Fruit fly (Drosophila melanogaster): ENCODE results near the gene Hsc20.

Hsc20 gene

DNA sequence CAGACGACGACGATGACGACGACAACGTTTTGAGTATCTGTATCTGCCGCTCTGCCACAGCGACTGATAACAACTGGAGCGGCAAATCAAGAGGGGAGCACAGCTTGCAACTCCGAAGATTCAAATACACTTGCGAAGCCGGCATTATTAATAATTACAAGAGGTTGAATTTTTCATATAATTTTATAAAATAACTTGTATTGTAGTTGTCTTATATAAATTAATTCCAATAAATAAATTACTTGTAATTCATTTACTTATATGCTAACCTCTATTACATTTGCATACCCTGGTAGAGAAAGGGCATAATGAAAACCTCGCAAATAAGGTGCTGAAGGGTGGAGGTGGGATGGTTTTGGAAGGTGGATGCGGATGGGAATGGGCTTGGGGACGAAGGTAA lies 28.8 kb upstream of the Hsc20 start:
- TF ChIP-seq noc (tag; optimal IDR thresholded peaks at IDR 0.05) = no peak

DNA sequence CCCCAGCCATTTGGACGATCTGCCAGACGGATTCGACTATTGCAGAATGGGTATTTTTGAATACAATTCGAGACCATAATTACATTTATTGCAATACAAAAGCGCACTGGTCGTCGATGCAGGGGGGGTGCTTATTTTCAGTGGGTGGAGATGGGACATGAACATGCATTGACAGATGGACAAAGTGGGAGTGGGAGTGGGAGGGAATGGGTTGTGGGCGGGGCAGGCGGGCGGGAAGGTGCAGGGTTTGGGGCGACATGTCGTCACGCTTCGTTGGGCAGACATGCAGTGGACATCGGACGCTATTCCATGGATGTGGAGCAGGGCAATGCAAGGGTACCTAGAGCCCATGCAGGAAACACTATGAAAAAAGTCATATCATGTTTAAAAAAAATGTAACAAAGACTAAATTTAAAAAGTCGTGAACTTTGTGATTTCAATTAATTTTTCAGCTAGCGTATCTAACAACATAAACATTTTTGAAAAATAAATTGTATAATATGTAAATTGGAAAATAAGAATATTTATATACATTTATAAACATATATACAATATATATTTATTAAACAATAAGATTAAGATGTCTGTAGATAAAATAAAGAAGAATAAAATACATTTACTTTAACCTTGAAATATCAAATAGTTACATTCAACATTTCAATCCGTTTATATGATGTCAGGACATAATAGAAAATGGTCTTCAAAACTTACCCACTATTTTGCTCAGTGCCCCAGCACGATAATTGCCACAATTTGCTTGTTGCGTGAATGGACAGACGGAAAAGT lies 24.7 kb upstream of the Hsc20 start:
- TF ChIP-seq noc (tag; optimal IDR thresholded peaks at IDR 0.05) = no peak

DNA sequence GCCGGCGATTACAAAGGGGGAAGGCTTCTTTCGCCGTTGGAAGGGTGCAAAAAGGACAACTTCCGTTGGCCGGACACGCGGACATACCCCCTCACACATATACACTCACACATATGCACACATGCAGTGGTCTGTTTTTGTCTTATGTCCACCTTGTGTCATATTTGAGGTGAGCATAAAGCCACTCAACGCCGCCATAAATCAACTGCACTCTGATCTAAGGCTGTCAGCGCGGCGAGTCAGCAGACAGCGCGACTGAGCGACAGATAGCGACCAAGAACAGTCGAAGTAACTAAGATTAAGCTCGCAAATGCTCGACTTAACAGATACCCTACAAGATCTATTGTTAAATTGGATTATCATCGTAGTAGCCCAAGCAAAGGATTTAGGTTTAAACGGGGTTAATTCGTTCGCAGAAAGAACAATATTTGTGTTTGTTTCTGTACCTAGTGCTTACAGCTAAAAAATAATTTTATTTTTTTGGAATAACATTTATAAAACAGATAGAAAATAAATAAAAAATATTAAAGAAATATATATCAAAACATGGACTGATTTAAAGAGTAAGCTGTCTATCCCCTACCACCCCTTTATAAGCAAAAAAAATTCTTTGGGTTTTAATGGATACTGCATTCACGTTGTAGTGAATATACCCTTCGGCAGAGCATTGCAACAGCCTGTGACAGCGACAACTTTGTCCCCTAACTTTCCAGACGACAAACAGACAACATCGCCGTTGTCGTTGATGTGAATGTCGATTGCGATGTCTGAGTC lies 23.9 kb upstream of the Hsc20 start:
- no peak for TF ChIP-seq noc (tag; optimal IDR thresholded peaks at IDR 0.05)

DNA sequence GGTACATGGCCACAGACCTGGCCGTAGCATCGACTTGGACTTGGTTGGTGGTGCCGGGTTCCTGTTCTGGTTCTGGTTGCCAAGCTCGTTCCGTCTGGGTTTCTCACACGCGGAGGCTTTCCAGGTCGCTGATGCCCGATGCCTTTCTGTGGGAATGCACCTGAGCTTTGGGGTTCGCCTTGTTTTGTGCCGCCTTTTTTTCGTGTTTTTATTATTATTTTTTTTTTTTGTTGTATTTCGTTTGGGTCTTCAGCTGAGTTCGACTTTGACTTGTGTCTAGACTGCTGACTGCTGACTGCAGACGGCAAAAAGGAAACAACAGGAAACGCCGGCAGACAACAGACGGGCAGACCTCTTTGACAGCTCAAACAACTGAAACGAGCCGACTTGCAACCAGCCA lies 23.3 kb upstream of the Hsc20 start:
- no peak for TF ChIP-seq noc (tag; optimal IDR thresholded peaks at IDR 0.05)

DNA sequence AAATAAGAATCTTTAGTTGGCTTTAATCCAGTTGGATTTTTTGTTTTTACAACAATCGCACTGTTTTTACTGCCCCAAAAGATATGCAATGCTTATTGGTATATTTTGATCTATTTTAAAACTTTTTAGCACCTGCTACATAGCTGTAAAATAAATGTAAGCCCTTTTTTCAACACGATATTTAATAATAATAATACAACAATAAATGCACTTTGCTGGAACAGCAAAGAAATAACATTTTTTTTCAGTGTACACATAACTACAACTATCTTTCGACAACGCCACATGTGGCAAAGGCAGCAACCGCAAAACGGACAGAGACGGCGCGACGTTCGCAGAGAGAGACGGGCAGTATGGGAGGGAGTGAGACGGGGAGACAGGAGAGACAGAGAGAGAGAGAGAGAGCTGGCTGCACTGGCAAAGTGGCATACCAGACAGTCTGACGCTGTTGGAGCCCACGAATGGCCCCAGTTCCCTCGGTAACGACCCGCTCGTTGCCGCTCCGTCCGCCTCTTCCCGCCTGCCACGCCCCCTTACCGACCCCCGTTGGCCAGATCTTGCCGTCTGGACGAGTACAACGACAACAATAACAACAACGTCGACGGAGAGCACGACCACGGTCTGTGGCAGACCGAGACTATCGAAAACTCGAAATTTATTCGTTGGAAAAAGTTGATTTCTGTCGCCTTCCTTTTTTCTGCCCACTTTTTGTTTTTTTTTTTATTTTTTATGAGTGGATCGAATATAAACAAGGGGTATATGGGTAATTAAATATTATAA lies 21.6 kb upstream of the Hsc20 start:
- no peak for TF ChIP-seq noc (tag; optimal IDR thresholded peaks at IDR 0.05)

DNA sequence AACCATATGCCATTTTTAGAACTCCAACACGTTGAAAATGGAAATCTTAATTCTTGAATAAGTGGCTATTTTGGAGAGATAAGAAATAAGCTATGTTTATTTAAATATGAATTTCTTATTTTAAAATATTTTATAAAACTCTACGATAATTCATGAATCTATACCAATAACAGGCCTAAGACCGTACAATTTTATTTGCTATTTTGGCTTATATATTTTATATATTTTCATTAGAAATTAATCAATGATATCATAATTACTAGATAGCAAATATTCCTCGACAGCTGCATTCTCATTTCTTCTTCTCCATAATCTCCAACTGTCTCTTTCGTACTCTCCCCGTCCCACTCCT lies 21.0 kb upstream of the Hsc20 start:
- TF ChIP-seq noc (tag; optimal IDR thresholded peaks at IDR 0.05) = no peak

DNA sequence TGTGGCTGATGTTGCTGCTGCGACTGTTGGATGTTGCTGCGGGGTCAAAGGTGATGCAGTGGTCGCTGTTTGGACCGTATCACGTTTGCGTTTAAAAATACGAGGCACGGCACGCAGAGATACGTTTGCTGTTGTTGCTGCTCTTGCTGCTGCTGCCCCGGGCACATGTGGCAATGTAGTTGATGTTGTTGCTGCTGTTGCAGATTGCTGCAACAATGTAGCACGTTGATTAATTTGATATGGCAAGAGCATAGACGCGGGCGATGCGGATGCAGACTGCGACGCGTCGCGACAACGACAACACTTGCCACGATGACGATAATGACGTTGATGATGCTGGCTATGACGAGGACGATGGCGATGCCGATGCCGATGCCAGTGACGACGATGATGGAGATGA lies 19.7 kb upstream of the Hsc20 start:
- no peak for TF ChIP-seq noc (tag; optimal IDR thresholded peaks at IDR 0.05)

DNA sequence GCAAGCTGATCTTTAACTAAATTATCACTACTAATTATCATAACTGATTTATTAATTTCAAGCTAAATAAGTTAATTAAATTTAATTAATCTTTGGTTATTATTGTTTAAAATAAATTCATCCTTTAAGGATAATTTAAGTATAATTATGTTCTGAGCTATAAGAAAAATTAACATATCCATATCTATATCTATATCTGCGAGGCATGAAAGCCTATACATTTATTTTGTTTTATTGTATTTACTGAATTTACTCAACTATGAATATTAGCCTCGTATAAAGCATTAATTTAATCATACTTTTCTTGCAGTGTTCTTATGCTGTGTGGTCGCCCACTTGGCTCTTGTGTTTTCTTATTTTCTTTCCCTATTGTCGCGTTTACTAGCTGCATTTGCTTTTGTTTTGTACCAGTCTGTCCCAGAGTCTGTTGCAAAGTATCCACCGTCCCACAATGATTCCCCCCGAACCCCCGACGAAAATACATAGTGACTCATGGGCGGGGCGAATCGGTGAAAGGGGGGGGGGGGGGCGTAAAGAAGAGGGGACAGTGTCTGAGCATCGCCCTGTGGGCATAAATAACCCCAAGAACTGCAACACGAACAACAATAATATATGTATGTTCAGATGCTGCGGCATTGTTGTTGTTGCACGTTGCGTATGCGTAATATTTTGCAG lies 18.3 kb upstream of the Hsc20 start:
- no peak for TF ChIP-seq noc (tag; optimal IDR thresholded peaks at IDR 0.05)

DNA sequence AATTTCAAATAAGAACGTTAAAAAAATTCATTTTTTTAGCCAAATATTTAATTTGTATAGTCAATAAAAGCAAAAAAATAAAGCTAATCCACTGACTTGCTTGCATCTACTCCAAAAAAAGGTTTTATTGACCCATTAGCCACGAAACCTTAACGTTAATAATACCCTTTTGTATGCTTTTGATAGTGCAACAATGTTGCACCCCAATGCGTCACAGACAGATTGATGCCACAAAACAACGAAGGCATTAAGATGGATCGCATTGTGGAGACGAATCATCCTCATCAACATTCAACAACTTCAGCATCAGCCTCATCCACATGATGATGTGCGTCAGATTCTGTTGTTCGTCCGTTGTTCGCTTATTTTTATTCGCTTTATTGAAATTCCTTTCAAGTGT lies 17.5 kb upstream of the Hsc20 start:
- TF ChIP-seq noc (tag; optimal IDR thresholded peaks at IDR 0.05) = no peak

DNA sequence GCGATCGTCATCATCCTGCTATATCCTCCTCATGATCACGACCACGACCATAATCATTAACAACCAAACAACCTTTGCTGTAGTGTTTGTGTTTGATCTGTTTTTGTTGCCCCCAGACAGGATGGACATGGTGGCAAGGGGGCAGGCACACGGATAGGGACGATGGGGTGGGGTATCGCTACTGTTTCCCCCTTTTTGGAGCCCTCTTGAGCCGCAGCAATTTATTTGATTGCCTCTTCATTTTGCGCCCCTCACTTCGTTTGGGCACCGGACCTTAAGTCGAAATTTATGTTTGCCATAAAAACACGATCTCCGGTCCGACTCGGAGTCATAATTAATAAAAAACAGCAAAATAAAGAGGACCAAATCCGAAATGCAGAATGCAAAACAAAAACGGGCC lies 17.1 kb upstream of the Hsc20 start:
- TF ChIP-seq noc (tag; optimal IDR thresholded peaks at IDR 0.05) = no peak

DNA sequence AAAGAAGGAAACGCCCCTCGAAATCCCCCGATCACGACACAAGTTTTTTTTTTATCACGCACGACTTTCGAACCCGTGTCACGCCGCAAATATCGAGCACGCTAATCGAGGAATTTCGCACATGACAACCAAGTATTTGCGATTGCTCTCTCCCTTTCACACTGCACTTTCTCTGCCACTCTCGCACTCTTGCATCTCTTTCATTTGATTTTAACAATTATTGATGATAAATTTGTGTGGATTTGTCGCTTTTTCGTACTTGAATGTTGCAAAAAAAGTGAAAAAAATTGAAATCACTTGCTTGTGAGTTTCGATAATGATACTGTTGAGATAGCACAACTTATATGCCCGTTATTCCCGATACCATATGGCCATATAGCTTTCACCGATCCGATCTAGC lies 15.7 kb upstream of the Hsc20 start, which contains the start of gene CG13073:
CG13073 (minus strand) TSS at position 101 of the 400 bp plus-strand sequence.
- TF ChIP-seq noc (tag; optimal IDR thresholded peaks at IDR 0.05) = no peak

DNA sequence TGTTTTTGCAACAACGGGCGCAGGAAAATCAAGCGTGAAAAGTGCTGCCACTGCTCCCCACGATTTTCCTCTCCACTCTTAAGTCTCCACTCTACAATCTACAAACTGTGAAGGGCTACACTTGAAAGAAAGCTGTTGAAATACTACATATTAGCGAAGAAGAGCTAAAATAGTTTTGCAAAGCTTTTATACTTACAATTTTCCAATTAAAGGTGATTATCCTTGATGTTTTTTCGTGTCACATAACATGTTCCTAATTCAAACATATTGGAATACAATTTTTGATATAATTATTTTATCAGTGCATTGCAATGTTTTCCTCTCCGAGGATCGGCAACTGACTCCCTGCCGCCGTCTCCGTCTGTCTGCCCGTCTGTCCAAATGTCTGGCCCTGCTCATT lies 15.0 kb upstream of the Hsc20 start:
- TF ChIP-seq noc (tag; optimal IDR thresholded peaks at IDR 0.05) = no peak

DNA sequence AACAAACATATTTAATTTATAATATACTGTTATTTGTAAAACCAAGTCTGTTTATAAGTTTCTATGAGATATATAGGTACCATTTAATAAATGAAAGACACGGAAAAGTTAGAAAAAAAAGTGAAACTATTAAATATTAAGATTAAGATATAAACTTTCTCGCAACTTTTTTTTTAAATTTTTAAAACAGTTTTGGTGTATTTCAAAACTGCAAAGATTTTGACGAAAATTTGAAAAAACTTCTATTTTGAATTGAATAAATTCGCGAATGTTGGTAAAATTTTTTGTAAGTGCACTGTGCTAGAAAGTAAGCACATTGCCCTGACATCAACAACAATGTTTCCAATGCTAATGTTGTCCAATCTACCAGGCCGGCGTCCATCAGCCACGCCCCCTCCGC lies 11.6 kb upstream of the Hsc20 start:
- no peak for TF ChIP-seq noc (tag; optimal IDR thresholded peaks at IDR 0.05)

DNA sequence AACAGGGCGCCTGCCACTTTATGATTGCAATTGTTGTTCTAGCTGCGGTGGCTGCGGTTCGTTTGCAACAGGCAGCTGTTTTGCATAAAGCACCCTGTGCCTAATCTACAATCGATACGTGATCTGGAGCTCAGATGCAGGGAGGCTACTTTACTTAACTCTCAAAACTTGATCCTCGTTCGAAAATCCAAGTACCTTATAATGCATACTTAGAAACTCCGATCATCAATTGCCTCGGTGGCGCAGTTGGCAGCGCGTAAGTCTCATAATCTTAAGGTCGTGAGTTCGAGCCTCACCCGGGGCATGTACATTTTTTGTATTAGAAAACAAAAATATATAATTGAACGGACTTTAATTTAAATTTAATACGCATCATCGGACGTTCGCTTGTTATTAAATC lies 11.1 kb upstream of the Hsc20 start:
- no peak for TF ChIP-seq noc (tag; optimal IDR thresholded peaks at IDR 0.05)

DNA sequence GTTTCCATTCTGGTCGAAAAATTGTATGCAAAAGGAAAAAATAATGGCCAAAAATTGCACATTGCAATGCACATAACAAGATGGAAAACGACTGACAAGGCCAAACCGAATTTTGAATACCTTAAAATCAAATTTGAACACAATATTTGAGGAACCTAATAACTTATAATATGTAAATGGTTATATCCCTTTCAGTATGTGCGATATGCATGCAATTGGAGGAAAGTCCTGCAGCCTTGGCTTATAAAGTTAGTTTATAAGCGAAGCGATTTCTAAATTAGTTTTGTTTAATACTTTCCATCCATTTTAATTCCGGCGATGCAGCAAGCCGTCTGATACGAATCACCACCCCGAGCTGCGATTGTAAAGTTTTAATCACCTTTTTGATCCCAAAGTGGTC lies 7.8 kb upstream of the Hsc20 start:
- TF ChIP-seq noc (tag; optimal IDR thresholded peaks at IDR 0.05) = no peak

DNA sequence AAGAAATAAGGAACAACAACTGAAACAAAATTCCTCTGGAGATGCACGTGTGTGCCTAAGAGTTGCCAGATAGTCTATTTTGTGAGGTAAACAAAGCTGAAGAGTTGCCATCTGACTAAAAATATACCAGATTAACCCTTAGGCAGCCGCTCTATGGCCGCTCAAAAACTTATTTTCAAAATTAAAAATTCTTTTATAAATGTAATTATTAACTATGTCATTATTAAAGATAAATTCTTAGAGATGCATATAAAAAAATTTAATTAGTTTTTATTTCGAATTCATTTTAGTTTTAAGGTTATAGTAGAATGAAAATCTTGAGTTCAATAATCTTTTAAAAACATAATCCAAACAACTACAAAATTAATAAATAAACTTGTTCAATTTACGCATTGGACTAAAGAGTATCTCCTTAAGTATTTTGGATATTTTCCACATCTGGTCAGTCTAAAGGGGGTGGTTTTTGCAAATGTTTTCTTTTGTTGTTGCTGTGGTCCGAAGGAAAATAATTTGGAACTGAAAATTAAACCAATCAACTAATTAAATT lies 4.2 kb upstream of the Hsc20 start, which contains the start of gene Tmx3:
Tmx3 (plus strand) TSS at position 442 of the 547 bp plus-strand sequence.
- no peak for TF ChIP-seq noc (tag; optimal IDR thresholded peaks at IDR 0.05)
